Worm (Caenorhabditis elegans) whole organism, mixed stage, embryonic: ENCODE data around the gene best-5.

Experiments used
- bed-3 ChIP-seq: fragments of 200-800 bp; sonication (Bioruptor generic); optimal IDR thresholded peaks from 3 replicates; lab custom pipeline; 2018; ENCODE audit warnings: mild to moderate bottlenecking, missing genetic modification characterization, moderate library complexity, missing compliant biosample characterization
- blmp-1 ChIP-seq: fragments of 150-350 bp; optimal IDR thresholded peaks from 2 replicates; lab custom pipeline; 2014; ENCODE audit warnings: missing biosample characterization, missing genetic modification characterization
- ceh-39 ChIP-seq: fragments of 150-350 bp; optimal IDR thresholded peaks from 2 replicates; lab custom pipeline; 2014; ENCODE audit warnings: missing biosample characterization, missing genetic modification characterization
- ceh-43 ChIP-seq: fragments of 200-800 bp; sonication (Bioruptor generic); optimal IDR thresholded peaks from 2 replicates; lab custom pipeline; 2018; ENCODE audit warnings: mild to moderate bottlenecking, missing genetic modification characterization, moderate library complexity, missing compliant biosample characterization
- ceh-83 ChIP-seq: fragments of 200-800 bp; sonication (Bioruptor generic); optimal IDR thresholded peaks from 2 replicates; lab custom pipeline; 2018; ENCODE audit warnings: mild to moderate bottlenecking, missing genetic modification characterization, missing compliant biosample characterization
- ces-1 ChIP-seq: fragments of 150-350 bp; optimal IDR thresholded peaks from 2 replicates; lab custom pipeline; 2014; ENCODE audit warnings: missing biosample characterization, missing genetic modification reagents, missing genetic modification characterization
- cnd-1 ChIP-seq: fragments of 200-800 bp; sonication (Bioruptor generic); optimal IDR thresholded peaks from 2 replicates; lab custom pipeline; 2018; ENCODE audit warnings: mild to moderate bottlenecking, missing genetic modification characterization, missing compliant biosample characterization
- drap-1 ChIP-seq: fragments of 200-800 bp; sonication (Bioruptor generic); optimal IDR thresholded peaks from 3 replicates; lab custom pipeline; 2018; ENCODE audit warnings: mild to moderate bottlenecking, missing genetic modification characterization, missing compliant biosample characterization
- elt-1 ChIP-seq: sonication (generic microtip); optimal IDR thresholded peaks from 2 replicates; lab custom pipeline; 2017; ENCODE audit warnings: missing genetic modification characterization, mild to moderate bottlenecking, missing compliant biosample characterization, antibody characterized with exemption, moderate library complexity, borderline replicate concordance; ENCODE audit not compliant: insufficient read depth
- elt-3 ChIP-seq: fragments of 150-350 bp; optimal IDR thresholded peaks from 2 replicates; lab custom pipeline; 2014; ENCODE audit warnings: missing biosample characterization, missing genetic modification characterization
- flh-1 ChIP-seq: fragments of 200-800 bp; sonication (Bioruptor generic); optimal IDR thresholded peaks from 2 replicates; lab custom pipeline; 2018; ENCODE audit warnings: mild to moderate bottlenecking, missing genetic modification characterization, moderate library complexity, missing compliant biosample characterization
- ham-2 ChIP-seq: fragments of 200-800 bp; sonication (Bioruptor generic); optimal IDR thresholded peaks from 2 replicates; lab custom pipeline; 2018; ENCODE audit warnings: mild to moderate bottlenecking, missing genetic modification characterization, missing compliant biosample characterization
- hlh-1 ChIP-seq: fragments of 150-350 bp; optimal IDR thresholded peaks from 2 replicates; lab custom pipeline; 2014; ENCODE audit warnings: missing biosample characterization, missing genetic modification reagents, missing genetic modification characterization
- lin-13 ChIP-seq: fragments of 150-350 bp; optimal IDR thresholded peaks from 2 replicates; lab custom pipeline; 2014; ENCODE audit warnings: missing biosample characterization, missing genetic modification characterization
- lin-32 ChIP-seq: fragments of 200-800 bp; sonication (Bioruptor generic); optimal IDR thresholded peaks from 2 replicates; lab custom pipeline; 2018; ENCODE audit warnings: mild to moderate bottlenecking, missing genetic modification characterization, missing compliant biosample characterization
- lsy-2 ChIP-seq: fragments of 150-350 bp; optimal IDR thresholded peaks from 2 replicates; lab custom pipeline; 2014; ENCODE audit warnings: missing biosample characterization, missing genetic modification characterization
- mab-5 ChIP-seq: fragments of 150-350 bp; optimal IDR thresholded peaks from 2 replicates; lab custom pipeline; 2014; ENCODE audit warnings: missing biosample characterization, missing genetic modification characterization
- mep-1 ChIP-seq: fragments of 150-350 bp; optimal IDR thresholded peaks from 2 replicates; lab custom pipeline; 2017; ENCODE audit warnings: missing biosample characterization, missing genetic modification reagents, missing genetic modification characterization, inconsistent platforms
- mls-2 ChIP-seq: sonication (generic microtip); optimal IDR thresholded peaks from 2 replicates; lab custom pipeline; 2016; ENCODE audit warnings: mild to moderate bottlenecking, missing genetic modification characterization, moderate library complexity, missing compliant biosample characterization
- nhr-12 ChIP-seq: fragments of 150-350 bp; optimal IDR thresholded peaks from 2 replicates; lab custom pipeline; 2014; ENCODE audit warnings: missing biosample characterization, missing genetic modification characterization
- nhr-2 ChIP-seq: fragments of 150-350 bp; optimal IDR thresholded peaks from 2 replicates; lab custom pipeline; 2014; ENCODE audit warnings: missing biosample characterization, missing genetic modification characterization
- nhr-28 ChIP-seq: fragments of 150-350 bp; optimal IDR thresholded peaks from 2 replicates; lab custom pipeline; 2014; ENCODE audit warnings: missing biosample characterization, missing genetic modification characterization
- nhr-76 ChIP-seq: sonication (generic microtip); optimal IDR thresholded peaks from 2 replicates; lab custom pipeline; 2017; ENCODE audit warnings: missing biosample characterization, missing genetic modification characterization
- pha-4 ChIP-seq: fragments of 150-350 bp; optimal IDR thresholded peaks from 2 replicates; lab custom pipeline; 2018; ENCODE audit warnings: missing biosample characterization, missing genetic modification reagents, missing genetic modification characterization
- sem-2 ChIP-seq: fragments of 200-800 bp; sonication (Bioruptor generic); optimal IDR thresholded peaks from 2 replicates; lab custom pipeline; 2018; ENCODE audit warnings: mild to moderate bottlenecking, missing genetic modification characterization, missing compliant biosample characterization
- snpc-4 ChIP-seq: fragments of 150-350 bp; optimal IDR thresholded peaks from 2 replicates; lab custom pipeline; 2014; ENCODE audit warnings: missing biosample characterization, missing genetic modification characterization
- sptf-1 ChIP-seq: sonication (generic microtip); optimal IDR thresholded peaks from 2 replicates; lab custom pipeline; 2017; ENCODE audit warnings: mild to moderate bottlenecking, missing genetic modification characterization, moderate library complexity, missing compliant biosample characterization
- tbx-8 ChIP-seq: fragments of 200-800 bp; sonication (Bioruptor generic); optimal IDR thresholded peaks from 2 replicates; lab custom pipeline; 2018; ENCODE audit warnings: mild to moderate bottlenecking, missing genetic modification characterization, moderate library complexity, missing compliant biosample characterization
- unc-120 ChIP-seq: sonication (generic microtip); optimal IDR thresholded peaks from 2 replicates; lab custom pipeline; 2017; ENCODE audit warnings: missing genetic modification characterization, missing compliant biosample characterization; ENCODE audit not compliant: poor library complexity, severe bottlenecking
- unc-39 ChIP-seq: fragments of 150-350 bp; optimal IDR thresholded peaks from 2 replicates; lab custom pipeline; 2014; ENCODE audit warnings: missing biosample characterization, missing genetic modification characterization
- unc-62 ChIP-seq: fragments of 150-350 bp; optimal IDR thresholded peaks from 2 replicates; lab custom pipeline; 2014; ENCODE audit warnings: missing biosample characterization, missing genetic modification reagents, missing genetic modification characterization
- zip-8 ChIP-seq: fragments of 150-350 bp; optimal IDR thresholded peaks from 2 replicates; lab custom pipeline; 2014; ENCODE audit warnings: missing biosample characterization, missing genetic modification characterization

best-5 gene

DNA sequence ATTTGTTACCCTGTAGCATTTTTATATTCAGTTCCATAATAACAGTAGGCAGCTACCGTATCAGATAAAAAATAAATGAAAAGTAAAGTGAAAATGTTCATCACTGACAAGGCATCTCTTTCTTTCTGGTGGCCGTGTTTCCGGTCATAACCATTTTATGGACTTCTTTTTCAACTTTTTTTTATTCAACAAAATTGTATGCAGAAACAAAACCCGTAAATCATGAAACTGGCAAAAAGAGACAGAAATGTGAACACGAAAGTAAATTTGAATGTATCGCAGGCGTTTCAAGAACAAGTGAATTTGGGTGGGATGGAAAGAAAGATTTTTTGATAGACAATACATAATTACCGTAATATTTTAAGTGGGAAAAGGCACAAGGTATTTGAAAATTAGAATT, 35.1 kb upstream of the best-5 start, which contains the start of gene clec-162:
TSS of gene clec-162 (minus strand) at position 101 of the 400 bp plus-strand sequence.
- TF ChIP-seq mep-1 (tag; lab: Kevin White, UChicago): no peak
- no peak for TF ChIP-seq unc-62 (GFP tag; lab: Kevin White, UChicago)
- no peak for TF ChIP-seq elt-3 (tag; lab: Kevin White, UChicago)
- no peak for TF ChIP-seq mab-5 (tag; lab: Kevin White, UChicago)
- no peak for TF ChIP-seq nhr-76 (tag; lab: Kevin White, UChicago)
- no peak for TF ChIP-seq blmp-1 (tag; lab: Kevin White, UChicago)
- TF ChIP-seq nhr-2 (tag; lab: Kevin White, UChicago): no peak
- TF ChIP-seq pha-4 (tag; lab: Kevin White, UChicago): no peak
- no peak for TF ChIP-seq cnd-1 (tag; lab: Kevin White, UChicago)
- TF ChIP-seq nhr-12 (tag; lab: Kevin White, UChicago): no peak
- TF ChIP-seq mls-2 (tag; lab: Kevin White, UChicago): no peak
- TF ChIP-seq ceh-83: no peak
- no peak for TF ChIP-seq ham-2 (GFP tag; lab: Kevin White, UChicago)
- no peak for TF ChIP-seq unc-120 (tag; lab: Kevin White, UChicago)
- no peak for TF ChIP-seq drap-1 (GFP tag; lab: Kevin White, UChicago)
- TF ChIP-seq elt-1 (tag; lab: Kevin White, UChicago): no peak
- no peak for TF ChIP-seq lin-32 (GFP tag; lab: Kevin White, UChicago)
- no peak for TF ChIP-seq sem-2 (GFP tag; lab: Kevin White, UChicago)

DNA sequence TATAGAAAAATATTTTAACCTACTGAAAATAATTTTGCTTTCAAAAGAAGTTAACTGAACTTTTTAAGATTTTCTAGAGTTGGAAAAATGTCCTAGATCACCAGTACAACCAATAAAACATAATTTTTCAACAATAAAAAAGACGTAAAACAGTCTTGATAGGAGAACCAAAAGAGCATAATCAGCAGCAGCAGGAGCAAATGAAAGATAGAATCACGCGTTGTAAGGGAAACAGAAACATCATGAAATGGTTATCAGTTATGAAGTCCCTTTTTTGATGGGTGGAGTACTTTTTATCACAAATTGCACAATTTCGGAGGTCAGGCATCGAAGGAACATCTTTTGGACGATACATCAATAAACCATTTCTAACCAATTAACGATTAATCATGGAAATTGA, 31.9 kb upstream of the best-5 start:
- TF ChIP-seq zip-8 (tag; lab: Kevin White, UChicago) (no peak), nhr-2 (tag; lab: Kevin White, UChicago) (no peak), pha-4 (tag; lab: Kevin White, UChicago) (no peak), flh-1 (GFP tag; lab: Kevin White, UChicago) (no peak), bed-3 (no peak), nhr-28 (tag; lab: Kevin White, UChicago) (no peak), sptf-1 (tag; lab: Kevin White, UChicago) (no peak), hlh-1 (tag; lab: Kevin White, UChicago) (no peak), ham-2 (GFP tag; lab: Kevin White, UChicago) (no peak), lin-32 (GFP tag; lab: Kevin White, UChicago) (no peak), lin-13 (no peak)

DNA sequence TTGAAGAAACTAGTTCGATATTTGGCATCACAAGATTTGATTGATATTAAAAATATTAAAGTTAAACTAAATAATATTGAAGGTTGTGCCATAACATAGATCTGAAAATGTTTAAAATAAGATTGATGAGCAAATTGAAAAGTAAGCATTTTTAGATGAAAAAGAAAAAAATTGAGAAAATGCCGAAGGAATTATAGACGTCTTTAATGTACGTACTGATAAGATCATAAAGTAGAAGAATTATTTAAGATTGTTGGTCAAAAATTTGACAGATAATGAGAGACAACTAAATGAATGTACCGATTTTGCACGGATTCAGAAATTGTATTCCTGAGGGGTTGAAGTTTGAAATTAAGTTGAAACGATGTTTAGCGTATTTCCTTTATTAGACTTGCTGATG, 30.1 kb upstream of the best-5 start, which contains the start of gene ncx-7:
TSS of gene ncx-7 (minus strand) at position 101 of the 400 bp plus-strand sequence.
- TF ChIP-seq lin-32 (GFP tag; lab: Kevin White, UChicago): no peak
- no peak for TF ChIP-seq nhr-12 (tag; lab: Kevin White, UChicago)
- no peak for TF ChIP-seq unc-62 (GFP tag; lab: Kevin White, UChicago)
- TF ChIP-seq mab-5 (tag; lab: Kevin White, UChicago): no peak
- TF ChIP-seq hlh-1 (tag; lab: Kevin White, UChicago): no peak
- no peak for TF ChIP-seq unc-39
- TF ChIP-seq elt-1 (tag; lab: Kevin White, UChicago): no peak
- no peak for TF ChIP-seq ham-2 (GFP tag; lab: Kevin White, UChicago)
- TF ChIP-seq zip-8 (tag; lab: Kevin White, UChicago): no peak
- TF ChIP-seq ceh-39 (tag; lab: Kevin White, UChicago): no peak
- TF ChIP-seq ceh-43 (GFP tag; lab: Kevin White, UChicago): no peak
- no peak for TF ChIP-seq cnd-1 (tag; lab: Kevin White, UChicago)
- TF ChIP-seq nhr-28 (tag; lab: Kevin White, UChicago): no peak
- TF ChIP-seq flh-1 (GFP tag; lab: Kevin White, UChicago): no peak
- no peak for TF ChIP-seq snpc-4 (tag; lab: Kevin White, UChicago)
- TF ChIP-seq tbx-8 (GFP tag; lab: Kevin White, UChicago): no peak

DNA sequence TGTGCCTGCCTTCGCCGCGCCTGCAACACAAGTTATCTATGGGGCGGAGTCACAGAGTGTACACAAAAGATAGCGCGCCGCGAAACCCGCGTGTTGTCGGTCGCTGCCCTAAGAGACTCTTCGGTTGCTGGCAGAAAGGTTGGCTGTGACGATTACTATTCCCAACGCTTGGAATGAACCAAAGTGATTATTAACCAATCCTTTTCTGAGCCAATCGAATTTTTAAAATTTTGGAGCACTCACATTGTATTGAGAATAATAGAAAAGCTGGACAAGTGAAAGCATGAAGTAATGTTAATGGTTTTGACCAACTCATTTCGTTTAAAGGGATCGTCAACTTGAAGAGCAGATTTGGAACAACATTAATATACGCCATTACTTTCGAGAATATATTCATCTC, 27.2 kb upstream of the best-5 start:
- TF ChIP-seq hlh-1 (tag; lab: Kevin White, UChicago) (no peak), ces-1 (GFP tag; lab: Kevin White, UChicago) (no peak), nhr-12 (tag; lab: Kevin White, UChicago) (no peak), zip-8 (tag; lab: Kevin White, UChicago) (no peak), bed-3 (no peak), lsy-2 (tag; lab: Kevin White, UChicago) (no peak), cnd-1 (tag; lab: Kevin White, UChicago) (no peak), pha-4 (tag; lab: Kevin White, UChicago) (no peak), ham-2 (GFP tag; lab: Kevin White, UChicago) (no peak), snpc-4 (tag; lab: Kevin White, UChicago) (no peak), ceh-43 (GFP tag; lab: Kevin White, UChicago) (no peak), unc-120 (tag; lab: Kevin White, UChicago) (no peak), tbx-8 (GFP tag; lab: Kevin White, UChicago) (no peak), unc-62 (GFP tag; lab: Kevin White, UChicago) (no peak)
